Worm (Caenorhabditis elegans) whole organism, young adult: ENCODE data around the gene dot-1.4.
A peak's percentile ranks its signal among the peaks of the same experiment; 100 is the strongest.

ENCODE experiments used
- B0261.1 ChIP-seq: sonication (generic microtip); optimal IDR thresholded peaks from 2 replicates; lab custom pipeline; 2016; ENCODE audit warnings: mild to moderate bottlenecking, missing genetic modification characterization, moderate library complexity, missing compliant biosample characterization
- C06A6.2 ChIP-seq: fragments of 200-800 bp; sonication (Bioruptor generic); conservative IDR thresholded peaks from 2 replicates; pipeline ENCODE4 v1.3.6; 2022; ENCODE audit warnings: missing genetic modification characterization, missing compliant biosample characterization
- F23B12.7 ChIP-seq: sonication (generic microtip); optimal IDR thresholded peaks from 2 replicates; lab custom pipeline; 2017; ENCODE audit warnings: missing genetic modification characterization, mild to moderate bottlenecking, missing compliant biosample characterization, antibody characterized with exemption, moderate library complexity; ENCODE audit not compliant: insufficient read depth
- F55B11.4 ChIP-seq: sonication (generic microtip); optimal IDR thresholded peaks from 2 replicates; lab custom pipeline; 2016; ENCODE audit warnings: missing compliant biosample characterization, missing genetic modification characterization, borderline replicate concordance; ENCODE audit not compliant: insufficient read depth
- F57C9.4 ChIP-seq: sonication (generic microtip); optimal IDR thresholded peaks from 2 replicates; lab custom pipeline; 2017; ENCODE audit warnings: mild to moderate bottlenecking, missing genetic modification characterization, missing compliant biosample characterization
- K11D2.4 ChIP-seq: fragments of 200-800 bp; sonication (Bioruptor generic); IDR thresholded peaks from 2 replicates; pipeline ENCODE4 v1.3.6; 2022; ENCODE audit warnings: missing genetic modification reagents, missing genetic modification characterization, missing compliant biosample characterization
- Y56A3A.18 ChIP-seq: fragments of 200-800 bp; sonication (Bioruptor generic); IDR thresholded peaks from 2 replicates; pipeline ENCODE4 v1.3.6; 2022; ENCODE audit warnings: missing genetic modification reagents, missing genetic modification characterization, missing compliant biosample characterization
- Y79H2A.3 ChIP-seq: fragments of 200-800 bp; sonication (Bioruptor generic); conservative IDR thresholded peaks from 2 replicates; pipeline ENCODE4 v1.3.6; 2022; ENCODE audit warnings: missing genetic modification reagents, missing genetic modification characterization, missing compliant biosample characterization
- Y95B8A.8 ChIP-seq: fragments of 200-800 bp; sonication (Bioruptor generic); IDR thresholded peaks from 2 replicates; pipeline ENCODE4 v1.3.6; 2022; ENCODE audit warnings: missing genetic modification reagents, missing genetic modification characterization, missing compliant biosample characterization
- ZK185.1 ChIP-seq: sonication (generic microtip); optimal IDR thresholded peaks from 2 replicates; lab custom pipeline; 2016; ENCODE audit warnings: mild to moderate bottlenecking, missing genetic modification characterization, missing compliant biosample characterization; ENCODE audit not compliant: poor library complexity, severe bottlenecking
- attf-3 ChIP-seq: fragments of 200-800 bp; sonication (Bioruptor generic); conservative IDR thresholded peaks from 2 replicates; pipeline ENCODE4 v1.3.6; 2022; ENCODE audit warnings: missing genetic modification reagents, missing genetic modification characterization, missing compliant biosample characterization
- attf-6 ChIP-seq: fragments of 200-800 bp; sonication (Bioruptor generic); IDR thresholded peaks from 2 replicates; pipeline ENCODE4 v1.3.6; 2022; ENCODE audit warnings: missing genetic modification reagents, missing genetic modification characterization, missing compliant biosample characterization
- bed-1 ChIP-seq: fragments of 200-800 bp; sonication (Bioruptor generic); IDR thresholded peaks from 2 replicates; pipeline ENCODE4 v1.3.6; 2022; ENCODE audit warnings: missing genetic modification reagents, missing genetic modification characterization, missing compliant biosample characterization
- bed-2 ChIP-seq: fragments of 200-800 bp; sonication (Bioruptor generic); IDR thresholded peaks from 2 replicates; pipeline ENCODE4 v1.3.6; 2022; ENCODE audit warnings: missing genetic modification reagents, missing genetic modification characterization, missing compliant biosample characterization
- cebp-2 ChIP-seq: fragments of 200-800 bp; sonication (Bioruptor generic); IDR thresholded peaks from 2 replicates; pipeline ENCODE4 v1.3.6; 2022; ENCODE audit warnings: missing genetic modification characterization, missing compliant biosample characterization
- ceh-27 ChIP-seq: fragments of 200-800 bp; sonication (Bioruptor generic); optimal IDR thresholded peaks from 2 replicates; lab custom pipeline; 2018; ENCODE audit warnings: mild to moderate bottlenecking, missing genetic modification characterization, moderate library complexity, missing compliant biosample characterization
- die-1 ChIP-seq: sonication (generic microtip); optimal IDR thresholded peaks from 2 replicates; lab custom pipeline; 2016; ENCODE audit warnings: missing genotype, mild to moderate bottlenecking, missing genetic modification characterization, missing compliant biosample characterization
- dox-1 ChIP-seq: fragments of 200-800 bp; sonication (Bioruptor generic); IDR thresholded peaks from 2 replicates; pipeline ENCODE4 v1.3.6; 2022; ENCODE audit warnings: missing genetic modification reagents, missing genetic modification characterization, missing compliant biosample characterization
- efl-1 ChIP-seq: fragments of 150-350 bp; optimal IDR thresholded peaks from 2 replicates; lab custom pipeline; 2014; ENCODE audit warnings: missing biosample characterization, missing genetic modification reagents, missing genetic modification characterization
- ekl-4 ChIP-seq: fragments of 200-800 bp; sonication (Bioruptor generic); IDR thresholded peaks from 2 replicates; pipeline ENCODE4 v1.3.6; 2022; ENCODE audit warnings: missing genetic modification reagents, missing genetic modification characterization, missing compliant biosample characterization
- ets-4 ChIP-seq: fragments of 200-800 bp; sonication (Bioruptor generic); optimal IDR thresholded peaks from 2 replicates; lab custom pipeline; 2018; ENCODE audit warnings: mild to moderate bottlenecking, missing genetic modification characterization, missing compliant biosample characterization
- gei-17 ChIP-seq: fragments of 200-800 bp; sonication (Bioruptor generic); optimal IDR thresholded peaks from 2 replicates; lab custom pipeline; 2018; ENCODE audit warnings: mild to moderate bottlenecking, missing genetic modification characterization, missing compliant biosample characterization
- hmg-20 ChIP-seq: fragments of 200-800 bp; sonication (Bioruptor generic); IDR thresholded peaks from 2 replicates; pipeline ENCODE4 v1.3.6; 2022; ENCODE audit warnings: missing genetic modification reagents, missing genetic modification characterization, missing compliant biosample characterization
- lag-1 ChIP-seq: fragments of 200-800 bp; sonication (Bioruptor generic); IDR thresholded peaks from 2 replicates; pipeline ENCODE4 v1.3.6; 2022; ENCODE audit warnings: missing genetic modification reagents, missing genetic modification characterization, missing compliant biosample characterization
- lin-26 ChIP-seq: fragments of 200-800 bp; sonication (Bioruptor generic); IDR thresholded peaks from 2 replicates; pipeline ENCODE4 v1.3.6; 2022; ENCODE audit warnings: missing genetic modification reagents, missing genetic modification characterization, missing compliant biosample characterization
- lin-40 ChIP-seq: sonication (generic microtip); optimal IDR thresholded peaks from 2 replicates; lab custom pipeline; 2016; ENCODE audit warnings: missing genetic modification characterization, mild to moderate bottlenecking, missing compliant biosample characterization, missing genotype, missing genetic modification reagents
- madf-8 ChIP-seq: fragments of 200-800 bp; sonication (Bioruptor generic); conservative IDR thresholded peaks from 2 replicates; pipeline ENCODE4 v1.3.6; 2022; ENCODE audit warnings: missing genetic modification reagents, missing genetic modification characterization, missing compliant biosample characterization
- mcd-1 ChIP-seq: fragments of 200-800 bp; sonication (Bioruptor generic); IDR thresholded peaks from 2 replicates; pipeline ENCODE4 v1.3.6; 2022; ENCODE audit warnings: missing genetic modification reagents, missing genetic modification characterization, missing compliant biosample characterization
- nfya-2 ChIP-seq: fragments of 200-800 bp; sonication (Bioruptor generic); IDR thresholded peaks from 2 replicates; pipeline ENCODE4 v1.3.6; 2022; ENCODE audit warnings: missing genetic modification reagents, missing genetic modification characterization, missing compliant biosample characterization
- nfyb-1 ChIP-seq: fragments of 200-800 bp; sonication (Bioruptor generic); IDR thresholded peaks from 2 replicates; pipeline ENCODE4 v1.3.6; 2022; ENCODE audit warnings: missing genetic modification reagents, missing genetic modification characterization, missing compliant biosample characterization
- nhr-120 ChIP-seq: fragments of 200-800 bp; sonication (Bioruptor generic); IDR thresholded peaks from 2 replicates; pipeline ENCODE4 v1.3.6; 2022; ENCODE audit warnings: missing genetic modification characterization, missing compliant biosample characterization
- nhr-80 ChIP-seq: sonication (generic microtip); optimal IDR thresholded peaks from 2 replicates; lab custom pipeline; 2016; ENCODE audit warnings: missing genetic modification characterization, missing compliant biosample characterization
- nhr-90 ChIP-seq: sonication (generic microtip); optimal IDR thresholded peaks from 2 replicates; lab custom pipeline; 2016; ENCODE audit warnings: missing genotype, mild to moderate bottlenecking, missing genetic modification characterization, missing compliant biosample characterization
- rec-8 ChIP-seq, 2 experiments: sonication (generic microtip); optimal IDR thresholded peaks; 2 replicates each; lab custom pipeline; 2016; ENCODE audit warnings: mild to moderate bottlenecking in 2 of 2, missing genetic modification characterization in 2 of 2, missing genetic modification reagents in 2 of 2, missing genotype in 2 of 2, missing biosample characterization in 1 of 2, missing compliant biosample characterization in 1 of 2, moderate library complexity in 1 of 2
- repo-1 ChIP-seq: sonication (generic microtip); optimal IDR thresholded peaks from 2 replicates; lab custom pipeline; 2017; ENCODE audit warnings: mild to moderate bottlenecking, missing genetic modification characterization, missing compliant biosample characterization
- snpc-3.4 ChIP-seq: sonication (generic microtip); optimal IDR thresholded peaks from 2 replicates; lab custom pipeline; 2017; ENCODE audit warnings: missing genetic modification characterization, mild to moderate bottlenecking, missing compliant biosample characterization, antibody characterized with exemption, moderate library complexity, missing genotype, missing genetic modification reagents
- snpc-4 ChIP-seq, 5 experiments: fragments of 150-350 bp in 1 of 5; sonication (generic microtip) in 4 of 5; optimal IDR thresholded peaks; 2 replicates each; lab custom pipeline; 2014 to 2018; ENCODE audit warnings: missing genetic modification characterization in 5 of 5, missing biosample characterization in 3 of 5, antibody characterized with exemption in 2 of 5, mild to moderate bottlenecking in 2 of 5, missing compliant biosample characterization in 2 of 5, missing genotype in 2 of 5, moderate library complexity in 2 of 5, missing genetic modification reagents in 1 of 5
- unc-130 ChIP-seq: sonication (generic microtip); optimal IDR thresholded peaks from 2 replicates; lab custom pipeline; 2016; ENCODE audit warnings: missing genetic modification reagents, missing genetic modification characterization, missing compliant biosample characterization
- zim-3 ChIP-seq: sonication (generic microtip); optimal IDR thresholded peaks from 2 replicates; lab custom pipeline; 2017; ENCODE audit warnings: mild to moderate bottlenecking, missing genetic modification characterization, moderate library complexity, missing compliant biosample characterization
- ztf-22 ChIP-seq: fragments of 200-800 bp; sonication (Bioruptor generic); optimal IDR thresholded peaks from 2 replicates; lab custom pipeline; 2018; ENCODE audit warnings: mild to moderate bottlenecking, missing genetic modification characterization, moderate library complexity, missing compliant biosample characterization
- ztf-25 ChIP-seq: fragments of 200-800 bp; sonication (Bioruptor generic); IDR thresholded peaks from 2 replicates; pipeline ENCODE4 v1.3.6; 2022; ENCODE audit warnings: missing genetic modification reagents, missing genetic modification characterization, missing compliant biosample characterization
- ztf-26 ChIP-seq: sonication (generic microtip); optimal IDR thresholded peaks from 2 replicates; lab custom pipeline; 2017; ENCODE audit warnings: missing genetic modification characterization, missing compliant biosample characterization

dot-1.4 gene

ce11 chrX:11927585-11927984, 3.9 kb downstream of the dot-1.4 start, which contains the start of gene F55G7.4:
Gene F55G7.4, plus strand, starts transcription at chrX:11927885.
- no peak for TF ChIP-seq nhr-90 (tag; lab: Kevin White, UChicago)
- TF ChIP-seq nfya-2 (GFP tag; lab: Robert Waterston, UW), result no peak
- TF ChIP-seq lin-26 (GFP tag; lab: Robert Waterston, UW), result no peak

ce11 chrX:11925243-11925642, 6.2 kb downstream of the dot-1.4 start:
- TF ChIP-seq lag-1 (GFP tag; lab: Robert Waterston, UW), result no peak
- TF ChIP-seq nhr-80 (tag; lab: Kevin White, UChicago), result peak; percentile 79
- peak; percentile 25; the same call in 1 of the 2 replicates for TF ChIP-seq nfyb-1 (GFP tag; lab: Robert Waterston, UW)

- TF ChIP-seq attf-3 (GFP tag; lab: Robert Waterston, UW), result no peak
- TF ChIP-seq efl-1, result no peak
- peak; percentile 63; the same call in 1 of the 2 replicates for TF ChIP-seq Y56A3A.18 (GFP tag; lab: Robert Waterston, UW)
- no peak for TF ChIP-seq snpc-4 (GFP tag; optimal IDR thresholded peaks at IDR 0.05; lab: Kevin White, UChicago)
- peak in 2 of 4 experiments; percentile 19 to 82 for TF ChIP-seq snpc-4 (tag; optimal IDR thresholded peaks at IDR 0.05; lab: Kevin White, UChicago)
- TF ChIP-seq lin-40 (tag; lab: Kevin White, UChicago), result peak; percentile 83
- no peak for TF ChIP-seq ztf-25
- TF ChIP-seq ceh-27 (GFP tag; lab: Kevin White, UChicago), result peak; percentile 60
- no peak for TF ChIP-seq attf-6 (GFP tag; lab: Robert Waterston, UW)
- TF ChIP-seq dox-1 (GFP tag; lab: Robert Waterston, UW), result peak; percentile 71; the same call in 1 of the 2 replicates
- TF ChIP-seq nhr-80 (tag; lab: Kevin White, UChicago), result peak; percentile 46
- TF ChIP-seq bed-2, result no peak
- TF ChIP-seq hmg-20 (GFP tag; lab: Robert Waterston, UW), result peak; percentile 18; the same call in 1 of the 2 replicates
- no peak for TF ChIP-seq ets-4 (GFP tag; lab: Kevin White, UChicago)
- TF ChIP-seq die-1 (tag; lab: Kevin White, UChicago), result no peak
- peak; percentile 71 for TF ChIP-seq ztf-26
- TF ChIP-seq lin-26 (GFP tag; lab: Robert Waterston, UW), result no peak
- 0 out of 2 replicates have a peak, but pooled peaks have one; percentile 36 for TF ChIP-seq C06A6.2 (GFP tag; lab: Robert Waterston, UW)
- TF ChIP-seq zim-3 (tag; lab: Kevin White, UChicago), result no peak
- no peak for TF ChIP-seq bed-1 (GFP tag; lab: Robert Waterston, UW)
- no peak for TF ChIP-seq nhr-120
- peak; percentile 92 for TF ChIP-seq gei-17
- TF ChIP-seq unc-130 (GFP tag; lab: Kevin White, UChicago), result no peak
- TF ChIP-seq B0261.1 (tag; lab: Kevin White, UChicago), result peak; percentile 28
- TF ChIP-seq mcd-1 (GFP tag; lab: Robert Waterston, UW), result no peak
- TF ChIP-seq K11D2.4 (GFP tag; lab: Robert Waterston, UW), result peak; percentile 56; the same call in 1 of the 2 replicates
- TF ChIP-seq ZK185.1 (tag; lab: Kevin White, UChicago), result peak; percentile 34
- TF ChIP-seq F23B12.7 (tag; lab: Kevin White, UChicago), result peak; percentile 21
Observed at ce11 chrX:11924158-11924557, 7.3 kb downstream of the dot-1.4 start, which contains the start of gene F55G7.1. Gene F55G7.1, plus strand, starts transcription at chrX:11924433.

DNA sequence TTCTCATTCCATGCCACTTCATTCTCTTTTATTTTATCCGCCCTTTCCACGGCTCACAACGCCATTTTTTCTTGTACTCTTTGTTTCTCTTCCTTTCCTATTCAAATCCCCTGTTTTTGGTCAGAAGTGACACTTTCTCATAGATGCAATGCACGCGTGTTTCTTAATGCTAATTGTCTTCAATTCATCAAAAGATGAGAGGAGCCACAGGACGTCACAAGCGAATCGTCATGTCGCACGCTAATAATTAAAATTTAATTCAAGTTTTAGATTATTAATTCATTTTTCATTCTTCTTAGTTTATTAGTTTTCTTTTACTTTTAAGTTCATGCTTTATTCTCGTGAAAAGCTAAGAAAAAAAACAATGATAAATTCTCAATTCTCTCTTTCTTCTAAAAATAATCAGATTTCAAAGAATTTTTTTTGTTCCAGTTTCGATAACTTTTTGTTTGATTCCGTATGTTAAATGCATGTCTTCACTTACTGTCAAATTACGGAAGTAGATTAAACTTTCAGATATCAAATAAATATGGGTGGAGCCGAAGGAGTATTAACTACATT, 10.7 kb downstream of the dot-1.4 start, which contains the start of gene Y62H9A.14:
Gene Y62H9A.14, plus strand, starts transcription at position 511 of the 561 bp plus-strand sequence.
- no peak for TF ChIP-seq ekl-4 (GFP tag; lab: Robert Waterston, UW)
- no peak for TF ChIP-seq ztf-22 (GFP tag; lab: Kevin White, UChicago)
- no peak for TF ChIP-seq cebp-2 (GFP tag; lab: Robert Waterston, UW)
- no peak for TF ChIP-seq F23B12.7 (tag; lab: Kevin White, UChicago)
- TF ChIP-seq F57C9.4 (tag; lab: Kevin White, UChicago), result no peak
- no peak for TF ChIP-seq repo-1 (tag; lab: Kevin White, UChicago)
- TF ChIP-seq F55B11.4 (tag; lab: Kevin White, UChicago), result no peak
- no peak for TF ChIP-seq snpc-3.4 (tag; lab: Kevin White, UChicago)
- no peak for TF ChIP-seq Y79H2A.3
- no peak for TF ChIP-seq ceh-27 (GFP tag; lab: Kevin White, UChicago)
- no peak for TF ChIP-seq Y95B8A.8 (GFP tag; lab: Robert Waterston, UW)
- no peak for TF ChIP-seq madf-8 (GFP tag; lab: Robert Waterston, UW)
- no peak for TF ChIP-seq rec-8 (tag; optimal IDR thresholded peaks at IDR 0.05; lab: Kevin White, UChicago)
